Worm (Caenorhabditis elegans) whole organism, young adult: ENCODE data around the gene ephx-1.

ENCODE experiments used
- B0035.1 ChIP-seq: sonication (generic microtip); optimal IDR thresholded peaks from 2 replicates; lab custom pipeline; 2016; ENCODE audit warnings: missing genetic modification characterization, mild to moderate bottlenecking, missing compliant biosample characterization, missing genotype, missing genetic modification reagents
- B0336.3 ChIP-seq: fragments of 200-800 bp; sonication (Bioruptor generic); IDR thresholded peaks from 2 replicates; pipeline ENCODE4 v1.3.6; 2022; ENCODE audit warnings: missing genetic modification characterization, missing compliant biosample characterization
- C17E4.6 ChIP-seq: fragments of 200-800 bp; sonication (Bioruptor generic); IDR thresholded peaks from 2 replicates; pipeline ENCODE4 v1.3.6; 2022; ENCODE audit warnings: missing genetic modification reagents, missing genetic modification characterization, missing compliant biosample characterization
- F22D6.2 ChIP-seq: sonication (generic microtip); optimal IDR thresholded peaks from 2 replicates; lab custom pipeline; 2016; ENCODE audit warnings: mild to moderate bottlenecking, missing genetic modification characterization, missing compliant biosample characterization
- F23B12.7 ChIP-seq: sonication (generic microtip); optimal IDR thresholded peaks from 2 replicates; lab custom pipeline; 2017; ENCODE audit warnings: missing genetic modification characterization, mild to moderate bottlenecking, missing compliant biosample characterization, antibody characterized with exemption, moderate library complexity; ENCODE audit not compliant: insufficient read depth
- F55B11.4 ChIP-seq: sonication (generic microtip); optimal IDR thresholded peaks from 2 replicates; lab custom pipeline; 2016; ENCODE audit warnings: missing compliant biosample characterization, missing genetic modification characterization, borderline replicate concordance; ENCODE audit not compliant: insufficient read depth
- F57A8.1 ChIP-seq: fragments of 200-800 bp; sonication (Bioruptor generic); optimal IDR thresholded peaks from 2 replicates; lab custom pipeline; 2018; ENCODE audit warnings: mild to moderate bottlenecking, missing genetic modification characterization, moderate library complexity, missing compliant biosample characterization
- F57C9.4 ChIP-seq: sonication (generic microtip); optimal IDR thresholded peaks from 2 replicates; lab custom pipeline; 2017; ENCODE audit warnings: mild to moderate bottlenecking, missing genetic modification characterization, missing compliant biosample characterization
- Y53F4B.3 ChIP-seq: fragments of 200-800 bp; sonication (Bioruptor generic); IDR thresholded peaks from 2 replicates; pipeline ENCODE4 v1.3.6; 2022; ENCODE audit warnings: missing genetic modification reagents, missing genetic modification characterization, missing compliant biosample characterization
- Y53G8AR.9 ChIP-seq: fragments of 200-800 bp; sonication (Bioruptor generic); conservative IDR thresholded peaks from 2 replicates; pipeline ENCODE4 v1.3.6; 2022; ENCODE audit warnings: missing genetic modification reagents, missing genetic modification characterization, missing compliant biosample characterization
- Y79H2A.3 ChIP-seq: fragments of 200-800 bp; sonication (Bioruptor generic); conservative IDR thresholded peaks from 2 replicates; pipeline ENCODE4 v1.3.6; 2022; ENCODE audit warnings: missing genetic modification reagents, missing genetic modification characterization, missing compliant biosample characterization
- ama-1 ChIP-seq, 3 experiments: fragments of 150-350 bp in 1 of 3; sonication (generic microtip) in 2 of 3; optimal IDR thresholded peaks; 2 replicates each; lab custom pipeline; 2014 to 2018; ENCODE audit warnings: missing biosample characterization in 2 of 3, missing genetic modification characterization in 2 of 3, missing genetic modification reagents in 2 of 3
- aptf-3 ChIP-seq: fragments of 200-800 bp; sonication (Bioruptor generic); IDR thresholded peaks from 2 replicates; pipeline ENCODE4 v1.3.6; 2022; ENCODE audit warnings: missing genetic modification characterization, missing compliant biosample characterization
- attf-3 ChIP-seq: fragments of 200-800 bp; sonication (Bioruptor generic); conservative IDR thresholded peaks from 2 replicates; pipeline ENCODE4 v1.3.6; 2022; ENCODE audit warnings: missing genetic modification reagents, missing genetic modification characterization, missing compliant biosample characterization
- ceh-91 ChIP-seq: fragments of 200-800 bp; sonication (Bioruptor generic); IDR thresholded peaks from 2 replicates; pipeline ENCODE4 v1.3.6; 2022; ENCODE audit warnings: missing genetic modification reagents, missing genetic modification characterization, missing compliant biosample characterization
- die-1 ChIP-seq: sonication (generic microtip); optimal IDR thresholded peaks from 2 replicates; lab custom pipeline; 2016; ENCODE audit warnings: missing genotype, mild to moderate bottlenecking, missing genetic modification characterization, missing compliant biosample characterization
- dox-1 ChIP-seq: fragments of 200-800 bp; sonication (Bioruptor generic); IDR thresholded peaks from 2 replicates; pipeline ENCODE4 v1.3.6; 2022; ENCODE audit warnings: missing genetic modification reagents, missing genetic modification characterization, missing compliant biosample characterization
- dpff-1 ChIP-seq: sonication (generic microtip); optimal IDR thresholded peaks from 2 replicates; lab custom pipeline; 2017; ENCODE audit warnings: mild to moderate bottlenecking, missing genetic modification characterization, missing compliant biosample characterization
- fkh-3 ChIP-seq: sonication (generic microtip); optimal IDR thresholded peaks from 2 replicates; lab custom pipeline; 2016; ENCODE audit warnings: mild to moderate bottlenecking, missing genetic modification characterization, missing compliant biosample characterization
- hlh-12 ChIP-seq: sonication (generic microtip); optimal IDR thresholded peaks from 2 replicates; lab custom pipeline; 2016; ENCODE audit warnings: missing genetic modification characterization, missing compliant biosample characterization
- hmg-1.2 ChIP-seq: fragments of 200-800 bp; sonication (Bioruptor generic); IDR thresholded peaks from 2 replicates; pipeline ENCODE4 v1.3.6; 2022; ENCODE audit warnings: missing genetic modification reagents, missing genetic modification characterization, missing compliant biosample characterization
- lin-35 ChIP-seq, 3 experiments: fragments of 150-350 bp in 2 of 3; sonication (generic microtip) in 1 of 3; optimal IDR thresholded peaks; 2 replicates each; lab custom pipeline; 2014 to 2018; ENCODE audit warnings: missing biosample characterization in 3 of 3, missing genetic modification characterization in 3 of 3, missing genetic modification reagents in 3 of 3
- lin-54 ChIP-seq: fragments of 200-800 bp; sonication (Bioruptor generic); optimal IDR thresholded peaks from 2 replicates; lab custom pipeline; 2018; ENCODE audit warnings: mild to moderate bottlenecking, missing genetic modification characterization, missing compliant biosample characterization
- mxl-1 ChIP-seq: sonication (generic microtip); optimal IDR thresholded peaks from 2 replicates; lab custom pipeline; 2016; ENCODE audit warnings: missing genetic modification characterization, missing compliant biosample characterization
- nhr-80 ChIP-seq: sonication (generic microtip); optimal IDR thresholded peaks from 2 replicates; lab custom pipeline; 2016; ENCODE audit warnings: missing genetic modification characterization, missing compliant biosample characterization
- rcor-1 ChIP-seq: fragments of 200-800 bp; sonication (Bioruptor generic); IDR thresholded peaks from 2 replicates; pipeline ENCODE4 v1.3.6; 2022; ENCODE audit warnings: missing genetic modification reagents, missing genetic modification characterization, missing compliant biosample characterization
- rpc-1 ChIP-seq, 2 experiments: fragments of 150-350 bp in 1 of 2; sonication (generic microtip) in 1 of 2; optimal IDR thresholded peaks; 2 replicates each; lab custom pipeline; 2014 to 2018; ENCODE audit warnings: missing biosample characterization in 1 of 2, missing genetic modification characterization in 1 of 2, missing genetic modification reagents in 1 of 2, missing genotype in 1 of 2
- sea-2 ChIP-seq: fragments of 200-800 bp; sonication (Bioruptor generic); IDR thresholded peaks from 2 replicates; pipeline ENCODE4 v1.3.6; 2022; ENCODE audit warnings: missing genetic modification characterization, missing compliant biosample characterization
- snpc-1.1 ChIP-seq: sonication (generic microtip); optimal IDR thresholded peaks from 2 replicates; lab custom pipeline; 2017; ENCODE audit warnings: missing genetic modification characterization, mild to moderate bottlenecking, missing compliant biosample characterization, antibody characterized with exemption, moderate library complexity, missing genotype, missing genetic modification reagents; ENCODE audit not compliant: insufficient read depth
- sptf-2 ChIP-seq: fragments of 200-800 bp; sonication (Bioruptor generic); optimal IDR thresholded peaks from 2 replicates; lab custom pipeline; 2018; ENCODE audit warnings: mild to moderate bottlenecking, missing genetic modification characterization, missing compliant biosample characterization
- tbp1 ChIP-seq: fragments of 200-800 bp; sonication (Bioruptor generic); optimal IDR thresholded peaks from 2 replicates; lab custom pipeline; 2018; ENCODE audit warnings: mild to moderate bottlenecking, missing genetic modification characterization, missing compliant biosample characterization
- tbx-9 ChIP-seq: sonication (generic microtip); optimal IDR thresholded peaks from 2 replicates; lab custom pipeline; 2016; ENCODE audit warnings: borderline replicate concordance, missing genetic modification characterization, inconsistent platforms, missing compliant biosample characterization
- tlf-1 ChIP-seq: fragments of 200-800 bp; sonication (Bioruptor generic); optimal IDR thresholded peaks from 2 replicates; lab custom pipeline; 2018; ENCODE audit warnings: mild to moderate bottlenecking, missing genetic modification characterization, missing compliant biosample characterization
- zfh-2 ChIP-seq: fragments of 200-800 bp; sonication (Bioruptor generic); conservative IDR thresholded peaks from 2 replicates; pipeline ENCODE4 v1.3.6; 2022; ENCODE audit warnings: missing genetic modification reagents, missing genetic modification characterization, missing compliant biosample characterization
- ztf-3 ChIP-seq: fragments of 200-800 bp; sonication (Bioruptor generic); optimal IDR thresholded peaks from 2 replicates; lab custom pipeline; 2018; ENCODE audit warnings: mild to moderate bottlenecking, missing genetic modification characterization, missing compliant biosample characterization

The ephx-1 gene

DNA sequence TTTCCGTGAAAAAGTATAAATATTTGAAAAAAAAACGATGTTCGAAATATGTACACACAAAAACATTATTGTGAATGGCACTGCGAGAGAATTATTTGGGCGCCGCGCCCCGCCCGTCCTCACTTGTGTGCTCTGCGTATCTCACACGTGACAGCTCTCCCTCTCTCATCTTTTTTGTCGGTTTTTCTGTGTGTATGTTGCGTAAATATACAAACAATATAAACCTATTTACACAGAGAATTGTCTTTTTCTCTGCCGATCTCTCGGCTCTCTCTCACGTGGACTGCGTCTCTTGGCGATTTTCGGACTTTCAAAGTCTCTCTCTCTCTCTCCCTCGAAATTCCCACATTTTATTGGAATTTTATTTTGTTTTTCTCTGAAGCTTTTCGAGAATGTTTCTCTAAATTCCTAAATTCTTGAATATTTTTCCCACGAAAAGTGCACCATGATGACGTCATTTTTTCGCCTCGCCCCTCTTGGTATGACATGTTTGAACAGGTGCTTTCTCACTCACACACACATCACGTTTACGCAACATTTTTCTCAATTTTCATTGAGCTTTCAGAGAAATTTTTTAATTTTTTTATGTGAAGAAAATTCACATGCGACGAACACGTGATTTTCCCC lies 45.9 kb upstream of the ephx-1 start (continued):
- TF ChIP-seq tbx-9 (tag; lab: Kevin White, UChicago) (no peak), nhr-80 (tag; lab: Kevin White, UChicago) (peak; percentile 85), die-1 (tag; lab: Kevin White, UChicago) (no peak), sptf-2 (GFP tag; lab: Kevin White, UChicago) (no peak), dox-1 (peak; percentile 68), ztf-3 (GFP tag; lab: Kevin White, UChicago) (no peak), tlf-1 (GFP tag; lab: Kevin White, UChicago) (no peak), lin-54 (GFP tag; lab: Kevin White, UChicago) (peak; percentile 3), hmg-1.2 (GFP tag; lab: Robert Waterston, UW) (peak; percentile 61; the same call in 1 of the 2 replicates), F23B12.7 (peak; percentile 17), fkh-3 (tag; lab: Kevin White, UChicago) (no peak), rpc-1 (optimal IDR thresholded peaks at IDR 0.05; lab: Kevin White, UChicago) (no peak), rpc-1 (tag; optimal IDR thresholded peaks at IDR 0.05; lab: Kevin White, UChicago) (no peak), snpc-1.1 (tag; lab: Kevin White, UChicago) (no peak), hlh-12 (tag; lab: Kevin White, UChicago) (no peak), rcor-1 (GFP tag; lab: Robert Waterston, UW) (no peak), B0336.3 (GFP tag; lab: Robert Waterston, UW) (peak; percentile 62; the same call in 1 of the 2 replicates), C17E4.6 (GFP tag; lab: Robert Waterston, UW) (no peak), sea-2 (GFP tag; lab: Robert Waterston, UW) (peak; percentile 51; the same call in 1 of the 2 replicates), Y79H2A.3 (no peak), F57C9.4 (no peak), tbp1 (GFP tag; lab: Kevin White, UChicago) (peak; percentile 38), Y53G8AR.9 (GFP tag; lab: Robert Waterston, UW) (no peak)

DNA sequence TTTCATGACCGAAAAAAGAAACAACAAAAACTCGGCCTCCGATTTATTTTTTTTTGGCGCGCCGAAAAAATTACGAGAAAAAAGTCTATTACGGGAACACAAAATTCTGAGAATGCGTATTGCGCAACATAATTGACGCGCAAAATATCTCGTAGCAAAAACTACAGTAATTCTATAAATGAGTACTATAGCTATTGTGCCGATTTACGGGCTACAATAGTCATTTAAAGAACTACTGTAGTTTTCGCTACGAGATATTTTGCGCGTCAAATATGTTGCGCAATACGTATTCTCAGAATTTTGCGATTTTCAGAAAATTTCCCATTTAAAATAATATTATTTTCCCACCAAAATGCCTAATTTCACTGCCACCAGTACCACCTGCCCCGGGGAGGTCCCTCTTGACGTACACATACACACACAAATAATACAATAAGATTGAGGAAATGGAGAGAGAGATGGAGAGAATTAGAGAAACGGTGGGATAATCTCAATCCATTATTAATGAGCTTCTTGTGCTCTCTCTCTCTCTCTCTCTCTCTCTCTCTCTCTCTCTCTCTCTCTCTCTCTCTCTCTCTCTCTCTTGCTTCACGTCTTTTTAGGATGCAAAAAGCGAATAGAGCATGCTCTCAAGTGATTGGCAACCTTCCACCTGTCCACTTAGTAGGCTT lies 45.1 kb upstream of the ephx-1 start:
- no peak for TF ChIP-seq mxl-1 (tag; lab: Kevin White, UChicago)
- no peak for TF ChIP-seq attf-3 (GFP tag; lab: Robert Waterston, UW)
- TF ChIP-seq dpff-1 (tag; lab: Kevin White, UChicago): no peak
- no peak for TF ChIP-seq lin-35 (GFP tag; optimal IDR thresholded peaks at IDR 0.05; lab: Kevin White, UChicago)
- no peak for TF ChIP-seq aptf-3 (GFP tag; lab: Robert Waterston, UW)
- TF ChIP-seq ama-1 (optimal IDR thresholded peaks at IDR 0.05; lab: Kevin White, UChicago): no peak
- TF ChIP-seq ama-1 (GFP tag; optimal IDR thresholded peaks at IDR 0.05; lab: Kevin White, UChicago): no peak
- no peak for TF ChIP-seq ceh-91
- no peak for TF ChIP-seq sea-2 (GFP tag; lab: Robert Waterston, UW)
- TF ChIP-seq sptf-2 (GFP tag; lab: Kevin White, UChicago): no peak
- no peak for TF ChIP-seq F55B11.4 (tag; lab: Kevin White, UChicago)
- no peak for TF ChIP-seq F22D6.2 (tag; lab: Kevin White, UChicago)
- TF ChIP-seq Y53F4B.3 (GFP tag; lab: Robert Waterston, UW): no peak
- TF ChIP-seq F57A8.1: no peak
- no peak for TF ChIP-seq B0035.1
- TF ChIP-seq zfh-2 (GFP tag; lab: Robert Waterston, UW): no peak
